Worm (Caenorhabditis elegans) whole organism, L2 larva: ENCODE data around the gene mvb-12.
A peak's percentile ranks its signal among the peaks of the same experiment; 100 is the strongest.

Experiments
- C34F6.9 ChIP-seq: fragments of 150-350 bp; optimal IDR thresholded peaks from 2 replicates; lab custom pipeline; 2014; ENCODE audit warnings: missing biosample characterization, missing genetic modification characterization
- F13H6.1 ChIP-seq: sonication (generic microtip); optimal IDR thresholded peaks from 2 replicates; lab custom pipeline; 2016; ENCODE audit warnings: missing genetic modification characterization, missing compliant biosample characterization
- R02D3.7 ChIP-seq: fragments of 150-350 bp; optimal IDR thresholded peaks from 2 replicates; lab custom pipeline; 2014; ENCODE audit warnings: missing biosample characterization, missing genetic modification characterization
- Y55F3AM.14 ChIP-seq: fragments of 200-800 bp; sonication (Bioruptor generic); optimal IDR thresholded peaks from 2 replicates; lab custom pipeline; 2018; ENCODE audit warnings: mild to moderate bottlenecking, missing genetic modification characterization, missing compliant biosample characterization
- ZK546.5 ChIP-seq: sonication (generic microtip); optimal IDR thresholded peaks from 2 replicates; lab custom pipeline; 2017; ENCODE audit warnings: missing biosample characterization, missing genetic modification characterization
- alr-1 ChIP-seq: fragments of 150-350 bp; optimal IDR thresholded peaks from 2 replicates; lab custom pipeline; 2014; ENCODE audit warnings: missing biosample characterization, missing genetic modification characterization
- ama-1 ChIP-seq: fragments of 150-350 bp; optimal IDR thresholded peaks from 2 replicates; lab custom pipeline; 2018; ENCODE audit warnings: inconsistent platforms
- blmp-1 ChIP-seq: sonication (generic microtip); optimal IDR thresholded peaks from 2 replicates; lab custom pipeline; 2017; ENCODE audit warnings: missing genetic modification characterization, mild to moderate bottlenecking, missing compliant biosample characterization, antibody characterized with exemption, moderate library complexity; ENCODE audit not compliant: insufficient read depth
- ceh-16 ChIP-seq: fragments of 150-350 bp; optimal IDR thresholded peaks from 2 replicates; lab custom pipeline; 2014; ENCODE audit warnings: missing biosample characterization, missing genetic modification characterization
- ceh-82 ChIP-seq: fragments of 150-350 bp; optimal IDR thresholded peaks from 2 replicates; lab custom pipeline; 2014; ENCODE audit warnings: missing biosample characterization, missing genetic modification characterization
- crh-2 ChIP-seq: sonication (generic microtip); optimal IDR thresholded peaks from 2 replicates; lab custom pipeline; 2017; ENCODE audit warnings: missing biosample characterization, missing genetic modification characterization
- dmd-4 ChIP-seq: sonication (generic microtip); optimal IDR thresholded peaks from 2 replicates; lab custom pipeline; 2017; ENCODE audit warnings: missing biosample characterization, missing genetic modification characterization
- egl-27 ChIP-seq: sonication (generic microtip); optimal IDR thresholded peaks from 3 replicates; lab custom pipeline; 2017; ENCODE audit warnings: missing biosample characterization, missing genetic modification reagents, missing genetic modification characterization
- elt-1 ChIP-seq: fragments of 150-350 bp; optimal IDR thresholded peaks from 2 replicates; lab custom pipeline; 2014; ENCODE audit warnings: missing biosample characterization, missing genetic modification characterization
- elt-3 ChIP-seq: sonication (generic microtip); optimal IDR thresholded peaks from 2 replicates; lab custom pipeline; 2017; ENCODE audit warnings: missing biosample characterization, missing genetic modification characterization
- gmeb-1 ChIP-seq: fragments of 150-350 bp; optimal IDR thresholded peaks from 2 replicates; lab custom pipeline; 2014; ENCODE audit warnings: missing biosample characterization, missing genetic modification characterization
- lin-13 ChIP-seq: fragments of 150-350 bp; optimal IDR thresholded peaks from 2 replicates; lab custom pipeline; 2014; ENCODE audit warnings: missing biosample characterization, missing genetic modification reagents, missing genetic modification characterization
- lin-39 ChIP-seq: fragments of 150-350 bp; optimal IDR thresholded peaks from 2 replicates; lab custom pipeline; 2014; ENCODE audit warnings: missing biosample characterization, missing genetic modification reagents, missing genetic modification characterization
- lsy-2 ChIP-seq, 2 experiments: fragments of 150-350 bp in 1 of 2; sonication (generic microtip) in 1 of 2; optimal IDR thresholded peaks; 2 replicates each; lab custom pipeline; 2014 to 2017; ENCODE audit warnings: missing biosample characterization in 2 of 2, missing genetic modification characterization in 2 of 2
- mab-5 ChIP-seq: fragments of 150-350 bp; optimal IDR thresholded peaks from 2 replicates; lab custom pipeline; 2014; ENCODE audit warnings: missing biosample characterization, missing genetic modification characterization
- mbf-1 ChIP-seq: sonication (generic microtip); optimal IDR thresholded peaks from 2 replicates; lab custom pipeline; 2017; ENCODE audit warnings: missing biosample characterization, missing genetic modification characterization
- mdl-1 ChIP-seq, 2 experiments: fragments of 150-350 bp in 1 of 2; sonication (generic microtip) in 1 of 2; optimal IDR thresholded peaks; 2 replicates each; lab custom pipeline; 2017; ENCODE audit warnings: missing biosample characterization in 2 of 2, missing genetic modification characterization in 2 of 2
- nhr-10 ChIP-seq: sonication (generic microtip); optimal IDR thresholded peaks from 2 replicates; lab custom pipeline; 2017; ENCODE audit warnings: missing biosample characterization, missing genetic modification characterization
- nhr-11 ChIP-seq: fragments of 150-350 bp; optimal IDR thresholded peaks from 2 replicates; lab custom pipeline; 2014; ENCODE audit warnings: missing biosample characterization, missing genetic modification characterization
- nhr-12 ChIP-seq: fragments of 150-350 bp; optimal IDR thresholded peaks from 2 replicates; lab custom pipeline; 2014; ENCODE audit warnings: missing biosample characterization, missing genetic modification characterization
- nhr-129 ChIP-seq: fragments of 150-350 bp; optimal IDR thresholded peaks from 2 replicates; lab custom pipeline; 2014; ENCODE audit warnings: missing biosample characterization, missing genetic modification characterization
- nhr-21 ChIP-seq: fragments of 150-350 bp; optimal IDR thresholded peaks from 2 replicates; lab custom pipeline; 2014; ENCODE audit warnings: missing biosample characterization, missing genetic modification characterization
- nhr-23 ChIP-seq: fragments of 150-350 bp; optimal IDR thresholded peaks from 2 replicates; lab custom pipeline; 2014; ENCODE audit warnings: missing biosample characterization, missing genetic modification reagents, missing genetic modification characterization
- nhr-237 ChIP-seq: fragments of 150-350 bp; optimal IDR thresholded peaks from 2 replicates; lab custom pipeline; 2014; ENCODE audit warnings: missing biosample characterization, missing genetic modification characterization
- nhr-25 ChIP-seq: fragments of 150-350 bp; sonication (generic microtip); optimal IDR thresholded peaks from 3 replicates; lab custom pipeline; 2014; ENCODE audit warnings: missing biosample characterization, missing genetic modification characterization
- nhr-6 ChIP-seq: fragments of 150-350 bp; optimal IDR thresholded peaks from 2 replicates; lab custom pipeline; 2014; ENCODE audit warnings: missing biosample characterization, missing genetic modification characterization
- peb-1 ChIP-seq: fragments of 150-350 bp; optimal IDR thresholded peaks from 2 replicates; lab custom pipeline; 2014; ENCODE audit warnings: missing biosample characterization, missing genetic modification characterization
- sem-4 ChIP-seq: fragments of 150-350 bp; optimal IDR thresholded peaks from 2 replicates; lab custom pipeline; 2014; ENCODE audit warnings: missing biosample characterization, missing genetic modification reagents, missing genetic modification characterization
- skn-1 ChIP-seq: sonication (generic microtip); optimal IDR thresholded peaks from 2 replicates; lab custom pipeline; 2017; ENCODE audit warnings: missing biosample characterization, missing genetic modification characterization
- sma-3 ChIP-seq: sonication (generic microtip); optimal IDR thresholded peaks from 2 replicates; lab custom pipeline; 2016; ENCODE audit warnings: missing genetic modification reagents, missing genetic modification characterization, missing compliant biosample characterization
- sma-9 ChIP-seq, 2 experiments: fragments of 150-350 bp in 1 of 2; sonication (generic microtip) in 1 of 2; optimal IDR thresholded peaks; 2 replicates each; lab custom pipeline; 2014 to 2016; ENCODE audit warnings: missing genetic modification characterization in 2 of 2, mild to moderate bottlenecking in 1 of 2, missing biosample characterization in 1 of 2, missing compliant biosample characterization in 1 of 2, missing genetic modification reagents in 1 of 2, moderate library complexity in 1 of 2
- snpc-4 ChIP-seq: fragments of 150-350 bp; optimal IDR thresholded peaks from 2 replicates; lab custom pipeline; 2014; ENCODE audit warnings: missing biosample characterization, missing genetic modification characterization
- unc-39 ChIP-seq: fragments of 150-350 bp; optimal IDR thresholded peaks from 2 replicates; lab custom pipeline; 2014; ENCODE audit warnings: missing biosample characterization, missing genetic modification characterization
- unc-55 ChIP-seq: fragments of 150-350 bp; sonication (generic microtip); optimal IDR thresholded peaks from 3 replicates; lab custom pipeline; 2014; ENCODE audit warnings: missing biosample characterization, missing genetic modification reagents, missing genetic modification characterization
- unc-62 ChIP-seq: fragments of 150-350 bp; optimal IDR thresholded peaks from 2 replicates; lab custom pipeline; 2014; ENCODE audit warnings: missing biosample characterization, missing genetic modification reagents, missing genetic modification characterization
- ztf-1 ChIP-seq: fragments of 200-800 bp; sonication (Bioruptor generic); conservative IDR thresholded peaks from 2 replicates; pipeline ENCODE4 v1.3.6; 2022; ENCODE audit warnings: missing genetic modification characterization, missing compliant biosample characterization
- ztf-11 ChIP-seq: sonication (generic microtip); optimal IDR thresholded peaks from 2 replicates; lab custom pipeline; 2017; ENCODE audit warnings: missing biosample characterization, missing genetic modification characterization
- ztf-4 ChIP-seq: fragments of 150-350 bp; optimal IDR thresholded peaks from 2 replicates; lab custom pipeline; 2014; ENCODE audit warnings: missing biosample characterization, missing genetic modification characterization

mvb-12 gene

DNA sequence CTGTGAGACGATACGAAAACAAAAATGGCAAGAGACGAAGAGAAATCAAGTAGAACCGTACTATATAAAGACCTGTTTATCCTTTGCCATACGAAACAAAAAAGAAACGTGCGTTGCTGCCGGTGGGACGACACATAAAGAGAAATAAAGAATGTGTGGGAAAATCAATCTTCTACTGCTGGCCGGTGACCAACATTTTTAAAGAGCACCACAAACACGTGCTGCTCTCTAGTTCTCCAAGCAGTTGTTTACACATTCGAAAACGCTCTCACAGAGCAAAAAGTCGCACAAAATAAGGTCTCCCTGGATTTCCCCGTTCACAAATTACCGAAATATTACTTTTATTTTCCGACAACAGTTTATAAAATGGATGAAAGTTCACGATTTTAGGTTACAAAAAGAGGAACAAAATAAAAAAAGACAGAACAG is 40.8 kb upstream of the mvb-12 start, which contains the start of gene imp-3:
imp-3 (minus strand) TSS at position 93 of the 429 bp plus-strand sequence.
- TF ChIP-seq Y55F3AM.14 = peak; percentile 27
- no peak for TF ChIP-seq peb-1 (tag; lab: Kevin White, UChicago)
- peak; percentile 44 to 65 for TF ChIP-seq mdl-1 (tag; optimal IDR thresholded peaks at IDR 0.05; lab: Kevin White, UChicago)
- peak; percentile 25 for TF ChIP-seq unc-55 (GFP tag; lab: Kevin White, UChicago)
- peak; percentile 71 for TF ChIP-seq nhr-129
- peak; percentile 69 for TF ChIP-seq crh-2
- no peak for TF ChIP-seq dmd-4 (tag; lab: Kevin White, UChicago)
- TF ChIP-seq nhr-21 (tag; lab: Kevin White, UChicago) = peak; percentile 44
- TF ChIP-seq sma-3 (GFP tag; lab: Kevin White, UChicago) = peak; percentile 61
- peak; percentile 32 for TF ChIP-seq nhr-6
- TF ChIP-seq skn-1 (tag; lab: Kevin White, UChicago) = no peak
- TF ChIP-seq ztf-4 = no peak
- TF ChIP-seq mab-5 = peak; percentile 4
- TF ChIP-seq gmeb-1 = peak; percentile 61
- peak; percentile 22 for TF ChIP-seq C34F6.9 (tag; lab: Kevin White, UChicago)
- peak; percentile 86 for TF ChIP-seq ama-1 (lab: Kevin White, UChicago)
- TF ChIP-seq egl-27 = no peak
- peak; percentile 65 for TF ChIP-seq nhr-25
- TF ChIP-seq nhr-10 (tag; lab: Kevin White, UChicago) = no peak
- TF ChIP-seq F13H6.1 (tag; lab: Kevin White, UChicago) = peak; percentile 57
- peak in 1 of 2 experiments; percentile 73 for TF ChIP-seq lsy-2 (tag; optimal IDR thresholded peaks at IDR 0.05; lab: Kevin White, UChicago)
- TF ChIP-seq lin-13 (GFP tag; lab: Kevin White, UChicago) = peak; percentile 54
- TF ChIP-seq sma-9 (GFP tag; optimal IDR thresholded peaks at IDR 0.05; lab: Kevin White, UChicago) = peak; percentile 26
- no peak for TF ChIP-seq sma-9 (tag; optimal IDR thresholded peaks at IDR 0.05; lab: Kevin White, UChicago)

DNA sequence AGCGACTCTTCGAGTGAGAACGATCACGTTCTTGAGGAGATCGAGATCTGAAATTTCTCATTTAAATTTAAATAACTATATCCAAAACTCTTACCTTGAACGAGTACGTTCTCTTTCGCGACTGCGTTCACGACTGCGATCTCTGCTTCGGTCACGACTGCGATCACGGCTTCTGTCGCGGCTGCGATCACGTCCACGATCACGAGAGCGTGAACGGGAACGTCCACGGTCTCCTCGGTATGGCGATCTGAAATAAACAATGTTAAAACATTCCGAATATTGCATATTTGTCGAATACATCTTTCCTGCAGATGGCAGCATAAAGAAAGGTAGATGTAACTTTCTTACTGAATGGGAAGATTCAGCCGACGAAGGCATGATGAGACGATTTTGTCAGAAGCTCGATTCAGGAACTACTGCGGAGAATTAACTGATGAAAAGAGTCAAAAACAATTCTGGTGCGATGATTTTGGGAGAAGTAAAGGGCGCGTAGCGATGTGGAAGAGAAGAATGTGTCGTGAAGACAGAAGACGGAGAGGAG is 40.1 kb upstream of the mvb-12 start:
- TF ChIP-seq nhr-23 (tag; lab: Kevin White, UChicago) (no peak), unc-62 (no peak), sem-4 (tag; lab: Kevin White, UChicago) (no peak), elt-3 (tag; lab: Kevin White, UChicago) (no peak)

DNA sequence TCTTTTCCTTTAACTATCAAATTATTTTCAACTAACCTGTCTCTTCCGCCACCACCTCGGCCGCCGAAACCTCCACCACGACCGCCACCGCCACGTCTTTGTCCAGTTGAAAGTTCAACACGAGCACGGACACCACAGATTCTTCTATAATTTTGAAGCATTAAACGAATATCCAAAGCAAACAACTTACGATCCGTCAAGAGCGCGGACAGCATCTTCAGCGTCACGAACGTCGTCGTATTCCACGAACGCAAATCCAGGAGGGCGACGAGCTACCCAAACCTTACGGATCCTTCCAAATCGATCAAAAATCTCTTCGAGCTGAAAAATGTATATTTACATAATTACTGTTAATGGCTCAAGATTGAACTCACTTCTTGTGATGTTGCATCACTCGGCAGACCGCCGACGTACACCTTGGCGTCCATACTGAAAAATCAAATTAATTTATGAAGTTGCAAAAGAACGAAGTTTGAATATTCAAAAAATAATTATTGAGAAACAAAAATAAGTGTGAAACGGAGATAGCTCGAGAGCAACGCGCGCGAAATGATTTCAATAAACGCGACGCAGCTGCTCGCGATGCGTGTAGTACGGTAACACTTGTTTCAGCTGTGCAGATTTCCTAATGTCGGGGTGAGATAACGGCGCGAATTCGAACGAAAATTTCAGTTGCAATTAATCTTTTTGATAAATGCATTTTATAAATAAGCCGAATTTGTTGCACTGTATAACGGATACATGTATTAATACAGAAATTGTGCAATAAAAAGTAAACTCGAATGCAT is 39.3 kb upstream of the mvb-12 start, which contains the start of gene rsp-6:
rsp-6 (minus strand) TSS at position 429 of the 788 bp plus-strand sequence.
- TF ChIP-seq nhr-23 (tag; lab: Kevin White, UChicago) (no peak), F13H6.1 (tag; lab: Kevin White, UChicago) (peak; percentile 76), mdl-1 (tag; optimal IDR thresholded peaks at IDR 0.05; lab: Kevin White, UChicago) (peak in 1 of 2 experiments; percentile 62), nhr-21 (tag; lab: Kevin White, UChicago) (peak; percentile 67), sma-9 (GFP tag; optimal IDR thresholded peaks at IDR 0.05; lab: Kevin White, UChicago) (peak; percentile 74), sma-9 (tag; optimal IDR thresholded peaks at IDR 0.05; lab: Kevin White, UChicago) (no peak), sma-3 (GFP tag; lab: Kevin White, UChicago) (peak; percentile 82), gmeb-1 (peak; percentile 88), ceh-16 (peak; percentile 65), ama-1 (lab: Kevin White, UChicago) (peak; percentile 67), ztf-1 (GFP tag; lab: Robert Waterston, UW) (no peak), nhr-11 (tag; lab: Kevin White, UChicago) (no peak), sem-4 (tag; lab: Kevin White, UChicago) (peak; percentile 48), elt-1 (tag; lab: Kevin White, UChicago) (no peak), alr-1 (tag; lab: Kevin White, UChicago) (peak; percentile 80), nhr-6 (peak; percentile 64), unc-39 (no peak), lsy-2 (tag; optimal IDR thresholded peaks at IDR 0.05; lab: Kevin White, UChicago) (peak; percentile 96 to 99), mbf-1 (tag; lab: Kevin White, UChicago) (no peak), dmd-4 (tag; lab: Kevin White, UChicago) (no peak), peb-1 (tag; lab: Kevin White, UChicago) (no peak), lin-39 (tag; lab: Kevin White, UChicago) (peak; percentile 55), R02D3.7 (tag; lab: Kevin White, UChicago) (peak; percentile 4), unc-55 (GFP tag; lab: Kevin White, UChicago) (peak; percentile 97), ztf-4 (peak; percentile 86), C34F6.9 (tag; lab: Kevin White, UChicago) (peak; percentile 90), ceh-82 (tag; lab: Kevin White, UChicago) (peak; percentile 59), lin-13 (GFP tag; lab: Kevin White, UChicago) (peak; percentile 93), mab-5 (peak; percentile 88), snpc-4 (tag; lab: Kevin White, UChicago) (peak; percentile 71), Y55F3AM.14 (no peak), ZK546.5 (tag; lab: Kevin White, UChicago) (peak; percentile 66), crh-2 (peak; percentile 91), elt-3 (tag; lab: Kevin White, UChicago) (no peak), nhr-10 (tag; lab: Kevin White, UChicago) (no peak), nhr-25 (peak; percentile 71), nhr-12 (tag; lab: Kevin White, UChicago) (no peak), egl-27 (peak; percentile 18), ztf-11 (tag; lab: Kevin White, UChicago) (no peak), nhr-237 (tag; lab: Kevin White, UChicago) (no peak), nhr-129 (peak; percentile 95), blmp-1 (tag; lab: Kevin White, UChicago) (peak; percentile 14)
